Worm (Caenorhabditis elegans): Measurements from ENCODE around the gene ram-5.

Gene ram-5

ce11 chrX:14549709-14550199 is at the start of gene ram-5:
Gene ram-5, plus strand, starts transcription at chrX:14550149.
- TF ChIP-seq nhr-85 (tag), result peak; percentile 61
- no peak for TF ChIP-seq ceh-63 (GFP tag; optimal IDR thresholded peaks at IDR 0.05)

ce11 chrX:14500422-14501058 is 49.4 kb upstream of the ram-5 start:
- TF ChIP-seq zip-4 (GFP tag; optimal IDR thresholded peaks at IDR 0.05) (no peak), nhr-12 (tag; optimal IDR thresholded peaks at IDR 0.05) (no peak), mef-2 (tag; optimal IDR thresholded peaks at IDR 0.05) (no peak), blmp-1 (tag; optimal IDR thresholded peaks at IDR 0.05) (peak; percentile 76), ceh-88 (GFP tag; IDR thresholded peaks at IDR 0.05) (no peak), lin-15B (tag; optimal IDR thresholded peaks at IDR 0.05) (no peak), snu-23 (GFP tag; optimal IDR thresholded peaks at IDR 0.05) (peak; percentile 35), efl-3 (GFP tag; optimal IDR thresholded peaks at IDR 0.05) (peak; percentile 62), nhr-19 (GFP tag; conservative IDR thresholded peaks at IDR 0.05) (peak; percentile 7; the same call in 1 of the 2 replicates), hlh-4 (tag; optimal IDR thresholded peaks at IDR 0.05) (no peak), F16B12.6 (tag; optimal IDR thresholded peaks at IDR 0.05) (no peak), fkh-4 (tag; optimal IDR thresholded peaks at IDR 0.05; ENCODE audit: borderline replicate concordance) (no peak), nhr-90 (tag; optimal IDR thresholded peaks at IDR 0.05; ENCODE audit: poor library complexity) (peak; percentile 54), rnt-1 (tag; optimal IDR thresholded peaks at IDR 0.05) (peak; percentile 46), elt-3 (tag; optimal IDR thresholded peaks at IDR 0.05) (peak in 4 of 6 experiments; percentile 8 to 39 (median 14)), lsy-2 (tag; optimal IDR thresholded peaks at IDR 0.05) (peak in 1 of 2 experiments; percentile 10), ets-5 (GFP tag; IDR thresholded peaks at IDR 0.05) (no peak), irx-1 (tag; optimal IDR thresholded peaks at IDR 0.05) (peak; percentile 54), hlh-17 (GFP tag; optimal IDR thresholded peaks at IDR 0.05; ENCODE audit: borderline replicate concordance) (no peak), egl-27 (tag; optimal IDR thresholded peaks at IDR 0.05) (no peak), lin-39 (tag; optimal IDR thresholded peaks at IDR 0.05) (peak; percentile 58), grh-1 (GFP tag; IDR thresholded peaks at IDR 0.05) (peak; percentile 96), ces-1 (GFP tag; optimal IDR thresholded peaks at IDR 0.05) (no peak), mep-1 (tag; optimal IDR thresholded peaks at IDR 0.05) (no peak), lin-13 (GFP tag; optimal IDR thresholded peaks at IDR 0.05) (no peak), ama-1 (optimal IDR thresholded peaks at IDR 0.05) (no peak), ztf-11 (tag; optimal IDR thresholded peaks at IDR 0.05) (no peak), zag-1 (tag; optimal IDR thresholded peaks at IDR 0.05) (no peak), lin-35 (GFP tag; optimal IDR thresholded peaks at IDR 0.05) (peak; percentile 8 to 31), nhr-85 (tag) (peak; percentile 98), egl-13 (tag; optimal IDR thresholded peaks at IDR 0.05) (no peak), elt-2 (tag; optimal IDR thresholded peaks at IDR 0.05) (peak; percentile 95), nhr-20 (tag; optimal IDR thresholded peaks at IDR 0.05) (peak; percentile 72), nhr-71 (tag; optimal IDR thresholded peaks at IDR 0.05) (peak; percentile 69), pqm-1 (tag; optimal IDR thresholded peaks at IDR 0.05) (no peak), nhr-84 (tag; optimal IDR thresholded peaks at IDR 0.05) (no peak), tbx-2 (tag; optimal IDR thresholded peaks at IDR 0.05) (no peak), pax-3 (tag; optimal IDR thresholded peaks at IDR 0.05) (peak; percentile 23), nhr-47 (tag; optimal IDR thresholded peaks at IDR 0.05) (peak; percentile 45), C16A3.4 (tag; optimal IDR thresholded peaks at IDR 0.05) (no peak), ceh-63 (GFP tag; optimal IDR thresholded peaks at IDR 0.05) (no peak), vab-15 (tag; optimal IDR thresholded peaks at IDR 0.05) (no peak), lin-14 (GFP tag; optimal IDR thresholded peaks at IDR 0.05) (peak; percentile 70)

Data from whole organism, L1 larva.